Worm (Caenorhabditis elegans): Measurements from ENCODE around the gene rpl-16.

DNA sequence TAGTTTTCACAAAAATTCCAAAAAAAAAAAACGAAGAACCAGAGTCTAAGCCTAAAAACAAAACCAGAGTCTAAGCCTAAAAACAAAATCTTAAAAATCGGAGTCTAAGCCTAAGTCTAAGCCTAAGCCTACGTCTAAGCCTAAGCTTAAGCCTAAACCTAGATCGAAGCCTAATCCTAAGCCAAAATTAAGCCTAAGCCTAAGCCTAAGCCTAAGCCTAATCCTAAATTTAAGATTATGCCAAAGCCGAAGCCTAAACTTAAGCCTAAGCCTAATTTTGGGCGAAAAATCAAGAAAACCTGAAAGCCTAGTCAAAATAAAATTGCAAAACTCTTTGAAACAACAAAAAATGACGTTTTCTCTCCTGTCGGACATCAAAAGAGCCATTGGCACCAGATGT, 26.0 kb downstream of the rpl-16 start:
- no peak for TF ChIP-seq snpc-4 (tag; optimal IDR thresholded peaks at IDR 0.05)
- no peak for TF ChIP-seq nhr-23 (tag; optimal IDR thresholded peaks at IDR 0.05)
- no peak for TF ChIP-seq unc-39 (tag; optimal IDR thresholded peaks at IDR 0.05)
- TF ChIP-seq nhr-11 (tag; optimal IDR thresholded peaks at IDR 0.05) = no peak
- no peak for TF ChIP-seq ama-1 (optimal IDR thresholded peaks at IDR 0.05)
- no peak for TF ChIP-seq nhr-77 (tag; optimal IDR thresholded peaks at IDR 0.05)
- TF ChIP-seq elt-3 (tag; optimal IDR thresholded peaks at IDR 0.05) = no peak
- no peak for TF ChIP-seq sea-2 (GFP tag; optimal IDR thresholded peaks at IDR 0.05)
- TF ChIP-seq nfya-1 (tag; optimal IDR thresholded peaks at IDR 0.05; ENCODE audit: insufficient read depth) = no peak
- TF ChIP-seq eor-1 (tag; optimal IDR thresholded peaks at IDR 0.05) = no peak
- TF ChIP-seq jun-1 (tag; optimal IDR thresholded peaks at IDR 0.05) = no peak
- TF ChIP-seq egl-27 (tag; optimal IDR thresholded peaks at IDR 0.05) = no peak
- no peak for TF ChIP-seq nhr-237 (tag; optimal IDR thresholded peaks at IDR 0.05)
- no peak for TF ChIP-seq unc-62 (GFP tag; optimal IDR thresholded peaks at IDR 0.05)
